Fruit fly (Drosophila melanogaster) whole organism, prepupa: ENCODE results near the gene CG13318.

Experiments
- Blimp-1 ChIP-seq: fragments of 200-800 bp; sonication (Bioruptor generic); optimal IDR thresholded peaks from 3 replicates; lab custom pipeline; 2017; ENCODE audit warnings: missing biosample characterization, missing genetic modification characterization, mild to moderate bottlenecking, moderate library complexity, missing genetic modification reagents
- CG10631 ChIP-seq: fragments of 200-800 bp; sonication (Bioruptor generic); optimal IDR thresholded peaks from 2 replicates; lab custom pipeline; 2016; ENCODE audit warnings: missing biosample characterization, missing genetic modification characterization
- CG11294 ChIP-seq: fragments of 200-800 bp; sonication (Bioruptor generic); IDR thresholded peaks from 2 replicates; pipeline ENCODE4 v1.3.6; 2022; ENCODE audit warnings: missing biosample characterization, missing genetic modification characterization
- CG11762 ChIP-seq: fragments of 200-800 bp; sonication (Bioruptor generic); optimal IDR thresholded peaks from 3 replicates; lab custom pipeline; 2016; ENCODE audit warnings: missing biosample characterization, missing genetic modification characterization; ENCODE audit not compliant: insufficient read depth
- CG11902 ChIP-seq: fragments of 200-800 bp; sonication (Bioruptor generic); optimal IDR thresholded peaks from 3 replicates; lab custom pipeline; 2016; ENCODE audit warnings: missing biosample characterization, missing genetic modification characterization
- CG1621 ChIP-seq: fragments of 200-800 bp; sonication (Bioruptor generic); optimal IDR thresholded peaks from 3 replicates; lab custom pipeline; 2018; ENCODE audit warnings: missing biosample characterization, mild to moderate bottlenecking, missing genetic modification characterization
- CG16779 ChIP-seq: fragments of 200-800 bp; sonication (Bioruptor generic); optimal IDR thresholded peaks from 3 replicates; lab custom pipeline; 2017; ENCODE audit warnings: missing biosample characterization, mild to moderate bottlenecking, missing genetic modification characterization
- CG34406 ChIP-seq: fragments of 200-800 bp; sonication (Bioruptor generic); optimal IDR thresholded peaks from 3 replicates; lab custom pipeline; 2016; ENCODE audit warnings: missing biosample characterization, missing genetic modification characterization
- CG3919 ChIP-seq: fragments of 200-800 bp; sonication (Bioruptor generic); optimal IDR thresholded peaks from 3 replicates; lab custom pipeline; 2016; ENCODE audit warnings: missing biosample characterization, missing genetic modification characterization
- CG6276 ChIP-seq: fragments of 200-800 bp; sonication (Bioruptor generic); optimal IDR thresholded peaks from 2 replicates; lab custom pipeline; 2017; ENCODE audit warnings: missing biosample characterization, mild to moderate bottlenecking, missing genetic modification characterization
- CG6792 ChIP-seq: fragments of 200-800 bp; sonication (Bioruptor generic); optimal IDR thresholded peaks from 3 replicates; lab custom pipeline; 2016; ENCODE audit warnings: missing biosample characterization, missing genetic modification characterization
- CG6808 ChIP-seq: fragments of 200-800 bp; sonication (Bioruptor generic); optimal IDR thresholded peaks from 3 replicates; lab custom pipeline; 2017; ENCODE audit warnings: missing biosample characterization, missing genetic modification characterization, mild to moderate bottlenecking, moderate library complexity, missing genetic modification reagents
- CG6854 ChIP-seq: fragments of 200-800 bp; sonication (Bioruptor generic); optimal IDR thresholded peaks from 2 replicates; lab custom pipeline; 2017; ENCODE audit warnings: missing biosample characterization, mild to moderate bottlenecking, missing genetic modification characterization
- CG7368 ChIP-seq: fragments of 200-800 bp; sonication (Bioruptor generic); optimal IDR thresholded peaks from 3 replicates; lab custom pipeline; 2016; ENCODE audit warnings: missing biosample characterization, missing genetic modification characterization
- CG8319 ChIP-seq: fragments of 200-800 bp; sonication (Bioruptor generic); optimal IDR thresholded peaks from 3 replicates; lab custom pipeline; 2016; ENCODE audit warnings: missing biosample characterization, missing genetic modification characterization
- CG9139 ChIP-seq: fragments of 200-800 bp; sonication (Bioruptor generic); optimal IDR thresholded peaks from 3 replicates; lab custom pipeline; 2017; ENCODE audit warnings: missing biosample characterization, mild to moderate bottlenecking, missing genetic modification characterization
- Eip75B ChIP-seq: fragments of 200-800 bp; sonication (Bioruptor generic); optimal IDR thresholded peaks from 3 replicates; lab custom pipeline; 2016; ENCODE audit warnings: missing biosample characterization, missing genetic modification characterization
- Eip78C ChIP-seq: fragments of 200-800 bp; sonication (Bioruptor generic); peaks from one replicate; lab custom pipeline; 2016; ENCODE audit warnings: missing biosample characterization, missing genetic modification characterization
- Eip93F ChIP-seq: fragments of 200-800 bp; sonication (Bioruptor generic); optimal IDR thresholded peaks from 2 replicates; lab custom pipeline; 2016; ENCODE audit warnings: missing biosample characterization, mild to moderate bottlenecking, missing genetic modification characterization
- Gug ChIP-seq: fragments of 200-800 bp; sonication (Bioruptor generic); IDR thresholded peaks from 2 replicates; pipeline ENCODE4 v1.3.6; 2022; ENCODE audit warnings: missing biosample characterization, missing genetic modification characterization
- Hr38 ChIP-seq: sonication (Bioruptor generic); optimal IDR thresholded peaks from 2 replicates; lab custom pipeline; 2016; ENCODE audit warnings: missing biosample characterization, missing genetic modification characterization
- Hr39 ChIP-seq: fragments of 200-800 bp; sonication (Bioruptor generic); optimal IDR thresholded peaks from 2 replicates; lab custom pipeline; 2016; ENCODE audit warnings: missing biosample characterization, missing genetic modification characterization
- Hr4 ChIP-seq: fragments of 200-800 bp; sonication (Bioruptor generic); optimal IDR thresholded peaks from 3 replicates; lab custom pipeline; 2016; ENCODE audit warnings: missing biosample characterization, missing genetic modification characterization
- Lpt ChIP-seq: fragments of 200-800 bp; sonication (Bioruptor generic); optimal IDR thresholded peaks from 3 replicates; lab custom pipeline; 2016; ENCODE audit warnings: missing biosample characterization, missing genetic modification characterization
- Met ChIP-seq: fragments of 200-800 bp; sonication (Bioruptor generic); optimal IDR thresholded peaks from 3 replicates; lab custom pipeline; 2016; ENCODE audit warnings: missing biosample characterization, missing genetic modification characterization
- OdsH ChIP-seq: fragments of 200-800 bp; sonication (Bioruptor generic); optimal IDR thresholded peaks from 3 replicates; lab custom pipeline; 2016; ENCODE audit warnings: missing biosample characterization, missing genetic modification characterization
- Smox ChIP-seq: fragments of 200-800 bp; sonication (Bioruptor generic); optimal IDR thresholded peaks from 3 replicates; lab custom pipeline; 2016; ENCODE audit warnings: missing biosample characterization, missing genetic modification characterization
- Sox102F ChIP-seq: fragments of 200-800 bp; sonication (Bioruptor generic); optimal IDR thresholded peaks from 2 replicates; lab custom pipeline; 2016; ENCODE audit warnings: missing biosample characterization, mild to moderate bottlenecking, missing genetic modification characterization
- achi ChIP-seq: fragments of 200-800 bp; sonication (Bioruptor generic); optimal IDR thresholded peaks from 3 replicates; lab custom pipeline; 2016; ENCODE audit warnings: missing biosample characterization, missing genetic modification characterization
- cyc ChIP-seq: fragments of 200-800 bp; sonication (Bioruptor generic); optimal IDR thresholded peaks from 3 replicates; lab custom pipeline; 2016; ENCODE audit warnings: missing biosample characterization, missing genetic modification characterization
- dac ChIP-seq: fragments of 200-800 bp; sonication (Bioruptor generic); optimal IDR thresholded peaks from 2 replicates; lab custom pipeline; 2017; ENCODE audit warnings: missing biosample characterization, mild to moderate bottlenecking, missing genetic modification characterization
- esn ChIP-seq: fragments of 200-800 bp; sonication (Bioruptor generic); optimal IDR thresholded peaks from 2 replicates; lab custom pipeline; 2016; ENCODE audit warnings: missing biosample characterization, mild to moderate bottlenecking, missing genetic modification characterization, moderate library complexity
- fd59A ChIP-seq: fragments of 200-800 bp; sonication (Bioruptor generic); optimal IDR thresholded peaks from 2 replicates; lab custom pipeline; 2017; ENCODE audit warnings: missing biosample characterization, mild to moderate bottlenecking, missing genetic modification characterization, missing genetic modification reagents
- fd85E ChIP-seq: fragments of 200-800 bp; sonication (Bioruptor generic); optimal IDR thresholded peaks from 3 replicates; lab custom pipeline; 2016; ENCODE audit warnings: missing biosample characterization, missing genetic modification characterization
- fkh ChIP-seq: fragments of 200-800 bp; sonication (Bioruptor generic); optimal IDR thresholded peaks from 3 replicates; lab custom pipeline; 2017; ENCODE audit warnings: missing biosample characterization, mild to moderate bottlenecking, missing genetic modification characterization, moderate library complexity
- lz ChIP-seq: fragments of 200-800 bp; sonication (Bioruptor generic); optimal IDR thresholded peaks from 3 replicates; lab custom pipeline; 2016; ENCODE audit warnings: missing biosample characterization, missing genetic modification characterization
- pdm3 ChIP-seq: fragments of 200-800 bp; sonication (Bioruptor generic); optimal IDR thresholded peaks from 3 replicates; lab custom pipeline; 2016; ENCODE audit warnings: missing biosample characterization, missing genetic modification characterization
- spab ChIP-seq: fragments of 200-800 bp; sonication (Bioruptor generic); optimal IDR thresholded peaks from 2 replicates; lab custom pipeline; 2017; ENCODE audit warnings: missing biosample characterization, mild to moderate bottlenecking, missing genetic modification characterization, missing genetic modification reagents
- ss ChIP-seq, 2 experiments: fragments of 200-800 bp; sonication (Bioruptor generic); optimal IDR thresholded peaks; 2 replicates in 1 of 2; 3 replicates in 1 of 2; lab custom pipeline; 2017 to 2018; ENCODE audit warnings: mild to moderate bottlenecking in 2 of 2, missing biosample characterization in 2 of 2, missing genetic modification characterization in 2 of 2, moderate library complexity in 1 of 2
- svp ChIP-seq: fragments of 200-800 bp; sonication (Bioruptor generic); peaks from one replicate; lab custom pipeline; 2016; ENCODE audit warnings: missing biosample characterization, missing genetic modification characterization
- topi ChIP-seq: fragments of 200-800 bp; sonication (Bioruptor generic); optimal IDR thresholded peaks from 3 replicates; lab custom pipeline; 2016; ENCODE audit warnings: missing biosample characterization, missing genetic modification characterization
- vri ChIP-seq: fragments of 200-800 bp; sonication (Bioruptor generic); optimal IDR thresholded peaks from 3 replicates; lab custom pipeline; 2016; ENCODE audit warnings: missing biosample characterization, mild to moderate bottlenecking, missing genetic modification characterization

CG13318 gene

dm6 chr3R:8807831-8808517 is 35.5 kb upstream of the CG13318 start (continued):
- TF ChIP-seq Hr38 (GFP tag; lab: Kevin White, UChicago) (no peak), CG1621 (tag; lab: Kevin White, UChicago) (no peak), Lpt (GFP tag; lab: Kevin White, UChicago) (no peak), lz (GFP tag; lab: Kevin White, UChicago) (no peak), ss (GFP tag; optimal IDR thresholded peaks at IDR 0.05; lab: Kevin White, UChicago) (peak in 1 of 2 experiments; percentile 9), Blimp-1 (GFP tag; lab: Kevin White, UChicago) (no peak), Smox (no peak), Sox102F (GFP tag; lab: Kevin White, UChicago) (no peak), dac (GFP tag; lab: Kevin White, UChicago) (no peak), CG3919 (no peak), Hr4 (GFP tag; lab: Kevin White, UChicago) (peak; percentile 20), CG6792 (GFP tag; lab: Kevin White, UChicago) (no peak), CG8319 (no peak), CG6854 (peak; percentile 12), Gug (no peak), topi (GFP tag; lab: Kevin White, UChicago) (no peak), Eip75B (no peak), CG11294 (GFP tag; lab: Robert Waterston, UW) (no peak), Eip93F (GFP tag; lab: Kevin White, UChicago) (no peak), fkh (GFP tag; lab: Kevin White, UChicago) (peak; percentile 6), achi (GFP tag; lab: Kevin White, UChicago) (no peak), esn (GFP tag; lab: Kevin White, UChicago) (no peak), pdm3 (GFP tag; lab: Kevin White, UChicago) (no peak), CG6276 (GFP tag; lab: Kevin White, UChicago) (no peak), fd85E (no peak), Hr39 (no peak), CG6808 (GFP tag; lab: Kevin White, UChicago) (no peak), CG16779 (tag; lab: Kevin White, UChicago) (no peak), fd59A (GFP tag; lab: Kevin White, UChicago) (no peak), vri (GFP tag; lab: Kevin White, UChicago) (peak; percentile 7), OdsH (GFP tag; lab: Kevin White, UChicago) (no peak), CG34406 (GFP tag; lab: Kevin White, UChicago) (no peak), svp (GFP tag; lab: Kevin White, UChicago) (peak; percentile 4)

- TF ChIP-seq cyc (GFP tag; lab: Kevin White, UChicago), result no peak
- no peak for TF ChIP-seq fd59A (GFP tag; lab: Kevin White, UChicago)
- no peak for TF ChIP-seq pdm3 (GFP tag; lab: Kevin White, UChicago)
- TF ChIP-seq CG7368, result no peak
- no peak for TF ChIP-seq spab
- no peak for TF ChIP-seq CG3919
- no peak for TF ChIP-seq Eip78C (GFP tag; lab: Kevin White, UChicago)
- no peak for TF ChIP-seq fkh (GFP tag; lab: Kevin White, UChicago)
- TF ChIP-seq, all 60 proteins: peak for 0
Measured at dm6 chr3R:8807048-8807447, 34.6 kb upstream of the CG13318 start.

dm6 chr3R:8806638-8807037 is 34.1 kb upstream of the CG13318 start:
- no peak for TF ChIP-seq CG9139
- TF ChIP-seq Met (GFP tag; lab: Kevin White, UChicago), result no peak
- TF ChIP-seq CG11902, result no peak
- no peak for TF ChIP-seq CG11762
- TF ChIP-seq cyc (GFP tag; lab: Kevin White, UChicago), result no peak
- TF ChIP-seq CG10631 (GFP tag; lab: Kevin White, UChicago), result no peak
